Worm (Caenorhabditis elegans) whole organism, young adult: ENCODE results near the gene T26A8.3.
A peak's percentile ranks its signal among the peaks of the same experiment; 100 is the strongest.

Experiments used
- B0019.2 ChIP-seq: fragments of 200-800 bp; sonication (Bioruptor generic); conservative IDR thresholded peaks from 2 replicates; pipeline ENCODE4 v1.3.6; 2022; ENCODE audit warnings: missing genetic modification reagents, missing genetic modification characterization, missing compliant biosample characterization
- B0035.1 ChIP-seq: sonication (generic microtip); optimal IDR thresholded peaks from 2 replicates; lab custom pipeline; 2016; ENCODE audit warnings: missing genetic modification characterization, mild to moderate bottlenecking, missing compliant biosample characterization, missing genotype, missing genetic modification reagents
- C17E4.6 ChIP-seq: fragments of 200-800 bp; sonication (Bioruptor generic); IDR thresholded peaks from 2 replicates; pipeline ENCODE4 v1.3.6; 2022; ENCODE audit warnings: missing genetic modification reagents, missing genetic modification characterization, missing compliant biosample characterization
- F10E7.11 ChIP-seq: sonication (generic microtip); optimal IDR thresholded peaks from 2 replicates; lab custom pipeline; 2017; ENCODE audit warnings: mild to moderate bottlenecking, missing genetic modification characterization, moderate library complexity, missing compliant biosample characterization
- F39B2.1 ChIP-seq: fragments of 200-800 bp; sonication (Bioruptor generic); IDR thresholded peaks from 2 replicates; pipeline ENCODE4 v1.3.6; 2022; ENCODE audit warnings: missing genetic modification reagents, missing genetic modification characterization, missing compliant biosample characterization
- F57C9.4 ChIP-seq: sonication (generic microtip); optimal IDR thresholded peaks from 2 replicates; lab custom pipeline; 2017; ENCODE audit warnings: mild to moderate bottlenecking, missing genetic modification characterization, missing compliant biosample characterization
- K12H6.12 ChIP-seq: fragments of 200-800 bp; sonication (Bioruptor generic); optimal IDR thresholded peaks from 2 replicates; lab custom pipeline; 2018; ENCODE audit warnings: mild to moderate bottlenecking, missing genetic modification characterization, missing compliant biosample characterization
- T07F8.4 ChIP-seq: sonication (generic microtip); optimal IDR thresholded peaks from 2 replicates; lab custom pipeline; 2016; ENCODE audit warnings: mild to moderate bottlenecking, missing genetic modification characterization, moderate library complexity, missing compliant biosample characterization
- Y56A3A.18 ChIP-seq: fragments of 200-800 bp; sonication (Bioruptor generic); IDR thresholded peaks from 2 replicates; pipeline ENCODE4 v1.3.6; 2022; ENCODE audit warnings: missing genetic modification reagents, missing genetic modification characterization, missing compliant biosample characterization
- Y95B8A.8 ChIP-seq: fragments of 200-800 bp; sonication (Bioruptor generic); IDR thresholded peaks from 2 replicates; pipeline ENCODE4 v1.3.6; 2022; ENCODE audit warnings: missing genetic modification reagents, missing genetic modification characterization, missing compliant biosample characterization
- ama-1 ChIP-seq, 3 experiments: fragments of 150-350 bp in 1 of 3; sonication (generic microtip) in 2 of 3; optimal IDR thresholded peaks; 2 replicates each; lab custom pipeline; 2014 to 2018; ENCODE audit warnings: missing biosample characterization in 2 of 3, missing genetic modification characterization in 2 of 3, missing genetic modification reagents in 2 of 3
- aptf-2 ChIP-seq: fragments of 200-800 bp; sonication (Bioruptor generic); conservative IDR thresholded peaks from 2 replicates; pipeline ENCODE4 v1.3.6; 2022; ENCODE audit warnings: missing genetic modification reagents, missing genetic modification characterization, missing compliant biosample characterization
- atf-7 ChIP-seq: sonication (generic microtip); optimal IDR thresholded peaks from 2 replicates; lab custom pipeline; 2017; ENCODE audit warnings: mild to moderate bottlenecking, missing genetic modification characterization, missing compliant biosample characterization
- attf-3 ChIP-seq: fragments of 200-800 bp; sonication (Bioruptor generic); conservative IDR thresholded peaks from 2 replicates; pipeline ENCODE4 v1.3.6; 2022; ENCODE audit warnings: missing genetic modification reagents, missing genetic modification characterization, missing compliant biosample characterization
- attf-6 ChIP-seq: fragments of 200-800 bp; sonication (Bioruptor generic); IDR thresholded peaks from 2 replicates; pipeline ENCODE4 v1.3.6; 2022; ENCODE audit warnings: missing genetic modification reagents, missing genetic modification characterization, missing compliant biosample characterization
- bed-1 ChIP-seq: fragments of 200-800 bp; sonication (Bioruptor generic); IDR thresholded peaks from 2 replicates; pipeline ENCODE4 v1.3.6; 2022; ENCODE audit warnings: missing genetic modification reagents, missing genetic modification characterization, missing compliant biosample characterization
- bed-2 ChIP-seq: fragments of 200-800 bp; sonication (Bioruptor generic); IDR thresholded peaks from 2 replicates; pipeline ENCODE4 v1.3.6; 2022; ENCODE audit warnings: missing genetic modification reagents, missing genetic modification characterization, missing compliant biosample characterization
- cebp-2 ChIP-seq: fragments of 200-800 bp; sonication (Bioruptor generic); IDR thresholded peaks from 2 replicates; pipeline ENCODE4 v1.3.6; 2022; ENCODE audit warnings: missing genetic modification characterization, missing compliant biosample characterization
- ceh-100 ChIP-seq: fragments of 200-800 bp; sonication (Bioruptor generic); IDR thresholded peaks from 2 replicates; pipeline ENCODE4 v1.3.6; 2022; ENCODE audit warnings: missing genetic modification reagents, missing genetic modification characterization, missing compliant biosample characterization
- ceh-40 ChIP-seq: fragments of 200-800 bp; sonication (Bioruptor generic); IDR thresholded peaks from 2 replicates; pipeline ENCODE4 v1.3.6; 2022; ENCODE audit warnings: missing genetic modification characterization, missing compliant biosample characterization
- ceh-58 ChIP-seq: fragments of 200-800 bp; sonication (Bioruptor generic); IDR thresholded peaks from 2 replicates; pipeline ENCODE4 v1.3.6; 2022; ENCODE audit warnings: missing genetic modification characterization, missing compliant biosample characterization
- chd-7 ChIP-seq: sonication (generic microtip); optimal IDR thresholded peaks from 2 replicates; lab custom pipeline; 2016; ENCODE audit warnings: mild to moderate bottlenecking, missing genetic modification characterization, moderate library complexity, missing compliant biosample characterization
- die-1 ChIP-seq: sonication (generic microtip); optimal IDR thresholded peaks from 2 replicates; lab custom pipeline; 2016; ENCODE audit warnings: missing genotype, mild to moderate bottlenecking, missing genetic modification characterization, missing compliant biosample characterization
- dpl-1 ChIP-seq: fragments of 150-350 bp; optimal IDR thresholded peaks from 2 replicates; lab custom pipeline; 2014; ENCODE audit warnings: missing biosample characterization, missing genetic modification reagents, missing genetic modification characterization
- egl-44 ChIP-seq: fragments of 200-800 bp; sonication (Bioruptor generic); IDR thresholded peaks from 2 replicates; pipeline ENCODE4 v1.3.6; 2022; ENCODE audit warnings: missing genetic modification reagents, missing genetic modification characterization, missing compliant biosample characterization
- ekl-4 ChIP-seq: fragments of 200-800 bp; sonication (Bioruptor generic); IDR thresholded peaks from 2 replicates; pipeline ENCODE4 v1.3.6; 2022; ENCODE audit warnings: missing genetic modification reagents, missing genetic modification characterization, missing compliant biosample characterization
- ets-4 ChIP-seq: fragments of 200-800 bp; sonication (Bioruptor generic); optimal IDR thresholded peaks from 2 replicates; lab custom pipeline; 2018; ENCODE audit warnings: mild to moderate bottlenecking, missing genetic modification characterization, missing compliant biosample characterization
- fkh-3 ChIP-seq: sonication (generic microtip); optimal IDR thresholded peaks from 2 replicates; lab custom pipeline; 2016; ENCODE audit warnings: mild to moderate bottlenecking, missing genetic modification characterization, missing compliant biosample characterization
- him-1 ChIP-seq: sonication (generic microtip); optimal IDR thresholded peaks from 2 replicates; lab custom pipeline; 2016; ENCODE audit warnings: missing genotype, missing genetic modification reagents, missing genetic modification characterization, missing compliant biosample characterization
- hlh-26 ChIP-seq: fragments of 200-800 bp; sonication (Bioruptor generic); conservative IDR thresholded peaks from 2 replicates; pipeline ENCODE4 v1.3.6; 2022; ENCODE audit warnings: missing genetic modification reagents, missing genetic modification characterization, missing compliant biosample characterization
- hrde-1 ChIP-seq: sonication (generic microtip); optimal IDR thresholded peaks from 2 replicates; lab custom pipeline; 2016; ENCODE audit warnings: missing genetic modification characterization, mild to moderate bottlenecking, missing compliant biosample characterization, moderate library complexity, missing genotype, missing genetic modification reagents, borderline replicate concordance
- lag-1 ChIP-seq: fragments of 200-800 bp; sonication (Bioruptor generic); IDR thresholded peaks from 2 replicates; pipeline ENCODE4 v1.3.6; 2022; ENCODE audit warnings: missing genetic modification reagents, missing genetic modification characterization, missing compliant biosample characterization
- let-526 ChIP-seq: fragments of 200-800 bp; sonication (Bioruptor generic); IDR thresholded peaks from 2 replicates; pipeline ENCODE4 v1.3.6; 2022; ENCODE audit warnings: missing genetic modification reagents, missing genetic modification characterization, missing compliant biosample characterization
- lin-40 ChIP-seq: sonication (generic microtip); optimal IDR thresholded peaks from 2 replicates; lab custom pipeline; 2016; ENCODE audit warnings: missing genetic modification characterization, mild to moderate bottlenecking, missing compliant biosample characterization, missing genotype, missing genetic modification reagents
- lsy-27 ChIP-seq: sonication (generic microtip); optimal IDR thresholded peaks from 2 replicates; lab custom pipeline; 2017; ENCODE audit warnings: missing genetic modification characterization, mild to moderate bottlenecking, missing compliant biosample characterization, antibody characterized with exemption, missing genotype, borderline replicate concordance; ENCODE audit not compliant: insufficient read depth
- madf-8 ChIP-seq: fragments of 200-800 bp; sonication (Bioruptor generic); conservative IDR thresholded peaks from 2 replicates; pipeline ENCODE4 v1.3.6; 2022; ENCODE audit warnings: missing genetic modification reagents, missing genetic modification characterization, missing compliant biosample characterization
- mxl-1 ChIP-seq: sonication (generic microtip); optimal IDR thresholded peaks from 2 replicates; lab custom pipeline; 2016; ENCODE audit warnings: missing genetic modification characterization, missing compliant biosample characterization
- nfya-2 ChIP-seq: fragments of 200-800 bp; sonication (Bioruptor generic); IDR thresholded peaks from 2 replicates; pipeline ENCODE4 v1.3.6; 2022; ENCODE audit warnings: missing genetic modification reagents, missing genetic modification characterization, missing compliant biosample characterization
- nfyb-1 ChIP-seq: fragments of 200-800 bp; sonication (Bioruptor generic); IDR thresholded peaks from 2 replicates; pipeline ENCODE4 v1.3.6; 2022; ENCODE audit warnings: missing genetic modification reagents, missing genetic modification characterization, missing compliant biosample characterization
- pbrm-1 ChIP-seq: fragments of 200-800 bp; sonication (Bioruptor generic); IDR thresholded peaks from 2 replicates; pipeline ENCODE4 v1.3.6; 2022; ENCODE audit warnings: missing genetic modification reagents, missing genetic modification characterization, missing compliant biosample characterization
- sea-2 ChIP-seq: fragments of 200-800 bp; sonication (Bioruptor generic); IDR thresholded peaks from 2 replicates; pipeline ENCODE4 v1.3.6; 2022; ENCODE audit warnings: missing genetic modification characterization, missing compliant biosample characterization
- snpc-3.4 ChIP-seq: sonication (generic microtip); optimal IDR thresholded peaks from 2 replicates; lab custom pipeline; 2017; ENCODE audit warnings: missing genetic modification characterization, mild to moderate bottlenecking, missing compliant biosample characterization, antibody characterized with exemption, moderate library complexity, missing genotype, missing genetic modification reagents
- snpc-4 ChIP-seq, 5 experiments: fragments of 150-350 bp in 1 of 5; sonication (generic microtip) in 4 of 5; optimal IDR thresholded peaks; 2 replicates each; lab custom pipeline; 2014 to 2018; ENCODE audit warnings: missing genetic modification characterization in 5 of 5, missing biosample characterization in 3 of 5, antibody characterized with exemption in 2 of 5, mild to moderate bottlenecking in 2 of 5, missing compliant biosample characterization in 2 of 5, missing genotype in 2 of 5, moderate library complexity in 2 of 5, missing genetic modification reagents in 1 of 5
- somi-1 ChIP-seq: fragments of 200-800 bp; sonication (Bioruptor generic); optimal IDR thresholded peaks from 2 replicates; lab custom pipeline; 2018; ENCODE audit warnings: mild to moderate bottlenecking, missing genetic modification characterization, missing compliant biosample characterization
- unc-130 ChIP-seq: sonication (generic microtip); optimal IDR thresholded peaks from 2 replicates; lab custom pipeline; 2016; ENCODE audit warnings: missing genetic modification reagents, missing genetic modification characterization, missing compliant biosample characterization
- unc-62 ChIP-seq: fragments of 150-350 bp; optimal IDR thresholded peaks from 2 replicates; lab custom pipeline; 2014; ENCODE audit warnings: missing biosample characterization, missing genetic modification reagents, missing genetic modification characterization
- ztf-25 ChIP-seq: fragments of 200-800 bp; sonication (Bioruptor generic); IDR thresholded peaks from 2 replicates; pipeline ENCODE4 v1.3.6; 2022; ENCODE audit warnings: missing genetic modification reagents, missing genetic modification characterization, missing compliant biosample characterization
- ztf-28 ChIP-seq: fragments of 200-800 bp; sonication (Bioruptor generic); IDR thresholded peaks from 2 replicates; pipeline ENCODE4 v1.3.6; 2022; ENCODE audit warnings: missing genetic modification reagents, missing genetic modification characterization, missing compliant biosample characterization

T26A8.3 gene

DNA sequence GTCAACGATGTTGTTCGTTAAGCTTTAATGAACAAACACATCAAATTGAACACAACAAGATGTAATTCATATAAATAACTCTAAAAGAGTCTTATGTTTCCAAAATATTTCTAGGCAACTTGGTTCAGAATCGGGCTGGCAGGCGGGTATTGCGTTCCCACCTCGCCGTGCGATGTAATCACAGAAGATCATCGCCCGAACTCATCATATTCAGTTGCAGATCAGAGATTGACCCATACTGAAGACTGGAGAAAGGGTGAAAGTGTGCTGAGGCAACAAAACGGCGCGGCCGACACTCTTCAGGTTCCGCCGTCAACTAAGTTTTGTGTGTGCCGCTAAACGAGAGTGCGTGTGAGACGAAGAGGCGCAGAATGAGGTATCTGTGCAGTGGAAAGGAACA, 2.1 kb upstream of the T26A8.3 start (continued):
- TF ChIP-seq cebp-2 (GFP tag; lab: Robert Waterston, UW), result peak; percentile 80; the same call in 1 of the 2 replicates
- peak; percentile 40; the same call in 1 of the 2 replicates for TF ChIP-seq ztf-28 (GFP tag; lab: Robert Waterston, UW)
- peak; percentile 74 for TF ChIP-seq ets-4 (GFP tag; lab: Kevin White, UChicago)
- TF ChIP-seq F10E7.11, result peak; percentile 59
- peak; percentile 99 for TF ChIP-seq snpc-4 (GFP tag; optimal IDR thresholded peaks at IDR 0.05; lab: Kevin White, UChicago)
- peak; percentile 99 to 100 (median 99) for TF ChIP-seq snpc-4 (tag; optimal IDR thresholded peaks at IDR 0.05; lab: Kevin White, UChicago)
- TF ChIP-seq atf-7 (tag; lab: Kevin White, UChicago), result peak; percentile 47
- peak; percentile 91 for TF ChIP-seq attf-6 (GFP tag; lab: Robert Waterston, UW)
- TF ChIP-seq chd-7, result peak; percentile 73
- no peak for TF ChIP-seq bed-1 (GFP tag; lab: Robert Waterston, UW)
- peak; percentile 99 for TF ChIP-seq pbrm-1 (GFP tag; lab: Robert Waterston, UW)
- TF ChIP-seq somi-1 (GFP tag; lab: Kevin White, UChicago), result peak; percentile 70
- no peak for TF ChIP-seq let-526 (GFP tag; lab: Robert Waterston, UW)
- TF ChIP-seq egl-44 (GFP tag; lab: Robert Waterston, UW), result peak; percentile 26; the same call in 1 of the 2 replicates
- TF ChIP-seq die-1, result peak; percentile 56
- TF ChIP-seq F57C9.4, result no peak
- peak; percentile 56 for TF ChIP-seq hrde-1 (tag; lab: Kevin White, UChicago)
- no peak for TF ChIP-seq mxl-1 (tag; lab: Kevin White, UChicago)
- no peak for TF ChIP-seq sea-2 (GFP tag; lab: Robert Waterston, UW)
- no peak for TF ChIP-seq dpl-1 (GFP tag; lab: Kevin White, UChicago)
- peak; percentile 98 for TF ChIP-seq snpc-3.4 (tag; lab: Kevin White, UChicago)
- peak; percentile 70; the same call in 1 of the 2 replicates for TF ChIP-seq Y95B8A.8
- peak; percentile 95 for TF ChIP-seq ekl-4 (GFP tag; lab: Robert Waterston, UW)
- TF ChIP-seq nfya-2 (GFP tag; lab: Robert Waterston, UW), result no peak
- TF ChIP-seq C17E4.6, result peak; percentile 95
- TF ChIP-seq him-1, result peak; percentile 94
- peak; percentile 74 for TF ChIP-seq unc-130 (GFP tag; lab: Kevin White, UChicago)
- peak; percentile 85 for TF ChIP-seq Y56A3A.18 (GFP tag; lab: Robert Waterston, UW)
- TF ChIP-seq aptf-2 (GFP tag; lab: Robert Waterston, UW), result no peak
- TF ChIP-seq ceh-40, result no peak
- TF ChIP-seq lin-40, result peak; percentile 85
- TF ChIP-seq ceh-58 (GFP tag; lab: Robert Waterston, UW), result no peak
- no peak for TF ChIP-seq lsy-27 (tag; lab: Kevin White, UChicago)
- peak; percentile 66 for TF ChIP-seq T07F8.4 (tag; lab: Kevin White, UChicago)
- TF ChIP-seq F39B2.1 (GFP tag; lab: Robert Waterston, UW), result peak; percentile 74
- peak; percentile 66 for TF ChIP-seq K12H6.12 (tag; lab: Kevin White, UChicago)
- TF ChIP-seq ztf-25 (GFP tag; lab: Robert Waterston, UW), result peak; percentile 60; the same call in 1 of the 2 replicates
- peak; percentile 60 for TF ChIP-seq madf-8 (GFP tag; lab: Robert Waterston, UW)
- peak; percentile 59 for TF ChIP-seq fkh-3
- TF ChIP-seq attf-3, result peak; percentile 65
- peak; percentile 72 for TF ChIP-seq ama-1 (optimal IDR thresholded peaks at IDR 0.05; lab: Kevin White, UChicago)
- no peak for TF ChIP-seq ama-1 (GFP tag; optimal IDR thresholded peaks at IDR 0.05; lab: Kevin White, UChicago)
- peak; percentile 85 for TF ChIP-seq B0019.2 (GFP tag; lab: Robert Waterston, UW)
- peak; percentile 95 for TF ChIP-seq nfyb-1 (GFP tag; lab: Robert Waterston, UW)
- no peak for TF ChIP-seq hlh-26 (GFP tag; lab: Robert Waterston, UW)
- no peak for TF ChIP-seq bed-2 (GFP tag; lab: Robert Waterston, UW)
- TF ChIP-seq ceh-100 (GFP tag; lab: Robert Waterston, UW), result peak; percentile 76
- peak; percentile 34 for TF ChIP-seq B0035.1 (tag; lab: Kevin White, UChicago)
- TF ChIP-seq unc-62, result no peak
- TF ChIP-seq lag-1 (GFP tag; lab: Robert Waterston, UW), result no peak
